Fruit fly (Drosophila melanogaster) whole organism: ENCODE measurements around the gene CG9733.

ENCODE experiments used
- CG8478 ChIP-seq: fragments of >200 bp; optimal IDR thresholded peaks from 2 replicates; lab custom pipeline; 2018; ENCODE audit warnings: inconsistent platforms
- Dll ChIP-seq: fragments of >200 bp; optimal IDR thresholded peaks from 2 replicates; lab custom pipeline; 2017
- EcR ChIP-seq, 2 experiments: fragments of >200 bp; optimal IDR thresholded peaks; 2 replicates each; lab custom pipeline; 2017; ENCODE audit warnings: missing biosample characterization in 2 of 2, missing genetic modification characterization in 2 of 2, missing genetic modification reagents in 2 of 2

DNA sequence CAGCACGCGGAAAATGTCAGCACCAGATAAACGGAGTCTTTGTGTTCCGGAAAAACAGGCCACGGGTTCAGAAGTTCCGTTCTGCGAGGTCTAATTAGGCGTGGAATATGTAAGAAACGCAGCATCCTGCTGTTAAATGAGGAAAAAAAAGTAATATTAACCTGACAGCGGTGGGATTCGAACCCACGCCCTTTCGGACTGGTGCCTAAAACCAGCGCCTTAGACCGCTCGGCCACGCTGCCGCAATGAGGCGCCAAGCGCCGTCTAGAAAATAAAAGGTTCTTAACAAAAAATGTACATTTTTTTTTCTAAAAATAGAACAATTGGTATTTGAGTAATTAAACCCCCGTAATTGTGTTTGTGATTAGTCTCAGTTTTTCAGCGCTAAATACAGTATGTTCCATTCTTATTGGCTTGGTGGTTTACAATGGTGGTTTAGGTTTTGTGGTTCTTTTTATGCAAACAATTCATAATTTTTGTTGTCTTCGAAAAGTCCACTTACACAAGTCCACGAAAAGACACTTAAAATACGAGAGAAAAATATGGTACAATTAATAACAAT lies 1.4 kb upstream of the CG9733 start:
- no peak for TF ChIP-seq EcR (GFP tag; optimal IDR thresholded peaks at IDR 0.05; lab: Kevin White, UChicago)
- no peak for TF ChIP-seq Dll (lab: Kevin White, UChicago)
- no peak for TF ChIP-seq CG8478
